Worm (Caenorhabditis elegans) whole organism, L1 larva: ENCODE data around the gene nas-8.

Experiments
- C34B4.2 ChIP-seq: sonication (generic microtip); optimal IDR thresholded peaks from 2 replicates; lab custom pipeline; 2017; ENCODE audit warnings: mild to moderate bottlenecking, missing genetic modification characterization, missing compliant biosample characterization
- F16B12.6 ChIP-seq: fragments of 150-350 bp; optimal IDR thresholded peaks from 2 replicates; lab custom pipeline; 2014; ENCODE audit warnings: missing biosample characterization, missing genetic modification characterization
- Y116A8C.19 ChIP-seq: sonication (generic microtip); optimal IDR thresholded peaks from 2 replicates; lab custom pipeline; 2016; ENCODE audit warnings: missing compliant biosample characterization, missing genetic modification characterization, borderline replicate concordance
- aha-1 ChIP-seq: fragments of 150-350 bp; optimal IDR thresholded peaks from 2 replicates; lab custom pipeline; 2014; ENCODE audit warnings: missing biosample characterization, missing genetic modification characterization
- alr-1 ChIP-seq: fragments of 200-800 bp; sonication (Bioruptor generic); optimal IDR thresholded peaks from 2 replicates; lab custom pipeline; 2018; ENCODE audit warnings: borderline replicate concordance, mild to moderate bottlenecking, missing genetic modification characterization, missing compliant biosample characterization
- aly-2 ChIP-seq: fragments of 150-350 bp; optimal IDR thresholded peaks from 2 replicates; lab custom pipeline; 2014; ENCODE audit warnings: missing biosample characterization, missing genetic modification characterization
- ama-1 ChIP-seq: fragments of 150-350 bp; optimal IDR thresholded peaks from 2 replicates; lab custom pipeline; 2014
- ceh-82 ChIP-seq, 3 experiments: fragments of 150-350 bp in 1 of 3; sonication (generic microtip) in 2 of 3; optimal IDR thresholded peaks; 2 replicates each; lab custom pipeline; 2014 to 2017; ENCODE audit warnings: missing biosample characterization in 3 of 3, missing genetic modification characterization in 3 of 3
- ceh-88 ChIP-seq: fragments of 200-800 bp; sonication (Bioruptor generic); IDR thresholded peaks from 2 replicates; pipeline ENCODE4 v1.3.6; 2022; ENCODE audit warnings: missing genetic modification characterization, missing compliant biosample characterization
- ceh-90 ChIP-seq: sonication (generic microtip); optimal IDR thresholded peaks from 2 replicates; lab custom pipeline; 2016; ENCODE audit warnings: missing genetic modification characterization, missing compliant biosample characterization
- ces-1 ChIP-seq: fragments of 150-350 bp; optimal IDR thresholded peaks from 2 replicates; lab custom pipeline; 2014; ENCODE audit warnings: missing biosample characterization, missing genetic modification reagents, missing genetic modification characterization
- dpl-1 ChIP-seq, 3 experiments: fragments of 150-350 bp in 2 of 3; sonication (generic microtip) in 1 of 3; optimal IDR thresholded peaks; 2 replicates each; lab custom pipeline; 2014 to 2017; ENCODE audit warnings: missing biosample characterization in 3 of 3, missing genetic modification characterization in 3 of 3, missing genetic modification reagents in 3 of 3
- efl-1 ChIP-seq, 4 experiments: fragments of 150-350 bp; optimal IDR thresholded peaks in 3 of 4; peaks in 1 of 4; 1 replicate in 1 of 4; 2 replicates in 3 of 4; lab custom pipeline; 2014; ENCODE audit warnings: missing biosample characterization in 2 of 4, missing genetic modification characterization in 2 of 4, missing genetic modification reagents in 2 of 4
- efl-3 ChIP-seq: fragments of 200-800 bp; sonication (Bioruptor generic); optimal IDR thresholded peaks from 2 replicates; lab custom pipeline; 2018; ENCODE audit warnings: mild to moderate bottlenecking, missing genetic modification characterization, missing compliant biosample characterization
- egl-27 ChIP-seq, 2 experiments: fragments of 150-350 bp in 1 of 2; sonication (generic microtip); optimal IDR thresholded peaks; 3 replicates each; lab custom pipeline; 2017 to 2018; ENCODE audit warnings: missing biosample characterization in 2 of 2, missing genetic modification characterization in 2 of 2, missing genetic modification reagents in 2 of 2
- elt-2 ChIP-seq: sonication (generic microtip); optimal IDR thresholded peaks from 2 replicates; lab custom pipeline; 2016; ENCODE audit warnings: missing genetic modification characterization, mild to moderate bottlenecking, inconsistent platforms, missing compliant biosample characterization, missing genetic modification reagents
- elt-3 ChIP-seq, 6 experiments: fragments of 150-350 bp in 1 of 6; sonication (generic microtip); optimal IDR thresholded peaks; 2 replicates each; lab custom pipeline; 2017 to 2018; ENCODE audit warnings: missing biosample characterization in 6 of 6, missing genetic modification characterization in 6 of 6, inconsistent platforms in 1 of 6
- ets-5 ChIP-seq: fragments of 200-800 bp; sonication (Bioruptor generic); IDR thresholded peaks from 2 replicates; pipeline ENCODE4 v1.3.6; 2022; ENCODE audit warnings: missing genetic modification characterization, missing compliant biosample characterization
- fkh-4 ChIP-seq: sonication (generic microtip); optimal IDR thresholded peaks from 2 replicates; lab custom pipeline; 2016; ENCODE audit warnings: missing compliant biosample characterization, missing genetic modification characterization, borderline replicate concordance
- fkh-8 ChIP-seq: sonication (generic microtip); optimal IDR thresholded peaks from 2 replicates; lab custom pipeline; 2016; ENCODE audit warnings: mild to moderate bottlenecking, missing genetic modification characterization, missing compliant biosample characterization
- jun-1 ChIP-seq: fragments of 150-350 bp; optimal IDR thresholded peaks from 2 replicates; lab custom pipeline; 2014; ENCODE audit warnings: missing biosample characterization, missing genetic modification reagents, missing genetic modification characterization
- lin-13 ChIP-seq: fragments of 150-350 bp; optimal IDR thresholded peaks from 2 replicates; lab custom pipeline; 2014; ENCODE audit warnings: missing biosample characterization, missing genetic modification reagents, missing genetic modification characterization
- lin-35 ChIP-seq, 2 experiments: fragments of 150-350 bp; optimal IDR thresholded peaks; 2 replicates each; lab custom pipeline; 2014; ENCODE audit warnings: missing biosample characterization in 2 of 2, missing genetic modification characterization in 2 of 2, missing genetic modification reagents in 2 of 2
- lin-39 ChIP-seq: fragments of 150-350 bp; optimal IDR thresholded peaks from 2 replicates; lab custom pipeline; 2014; ENCODE audit warnings: missing biosample characterization, missing genetic modification reagents, missing genetic modification characterization
- lir-3 ChIP-seq: sonication (generic microtip); optimal IDR thresholded peaks from 2 replicates; lab custom pipeline; 2016; ENCODE audit warnings: mild to moderate bottlenecking, missing genetic modification characterization, moderate library complexity, missing compliant biosample characterization; ENCODE audit not compliant: poor library complexity
- lsy-2 ChIP-seq, 2 experiments: fragments of 150-350 bp; optimal IDR thresholded peaks; 2 replicates each; lab custom pipeline; 2014; ENCODE audit warnings: missing biosample characterization in 2 of 2, missing genetic modification characterization in 2 of 2
- nhr-11 ChIP-seq: fragments of 150-350 bp; optimal IDR thresholded peaks from 2 replicates; lab custom pipeline; 2014; ENCODE audit warnings: missing biosample characterization, missing genetic modification characterization
- nhr-12 ChIP-seq: sonication (generic microtip); optimal IDR thresholded peaks from 2 replicates; lab custom pipeline; 2017; ENCODE audit warnings: missing biosample characterization, missing genetic modification characterization
- nhr-19 ChIP-seq: fragments of 200-800 bp; sonication (Bioruptor generic); conservative IDR thresholded peaks from 2 replicates; pipeline ENCODE4 v1.3.6; 2022; ENCODE audit warnings: missing genetic modification characterization, missing compliant biosample characterization
- nhr-20 ChIP-seq: sonication (generic microtip); optimal IDR thresholded peaks from 2 replicates; lab custom pipeline; 2016; ENCODE audit warnings: mild to moderate bottlenecking, missing genetic modification characterization, missing compliant biosample characterization
- nhr-47 ChIP-seq: sonication (generic microtip); optimal IDR thresholded peaks from 2 replicates; lab custom pipeline; 2016; ENCODE audit warnings: mild to moderate bottlenecking, missing genetic modification characterization, moderate library complexity, missing compliant biosample characterization
- nhr-76 ChIP-seq: sonication (generic microtip); optimal IDR thresholded peaks from 2 replicates; lab custom pipeline; 2017; ENCODE audit warnings: missing biosample characterization, missing genetic modification characterization
- nhr-90 ChIP-seq: sonication (generic microtip); optimal IDR thresholded peaks from 2 replicates; lab custom pipeline; 2016; ENCODE audit warnings: mild to moderate bottlenecking, missing genetic modification characterization, missing compliant biosample characterization; ENCODE audit not compliant: poor library complexity
- pag-3 ChIP-seq: sonication (generic microtip); optimal IDR thresholded peaks from 2 replicates; lab custom pipeline; 2017; ENCODE audit warnings: missing genetic modification characterization, mild to moderate bottlenecking, missing compliant biosample characterization, antibody characterized with exemption, borderline replicate concordance; ENCODE audit not compliant: insufficient read depth
- pqm-1 ChIP-seq: sonication (generic microtip); optimal IDR thresholded peaks from 3 replicates; lab custom pipeline; 2017; ENCODE audit warnings: missing biosample characterization, missing genetic modification characterization
- rnt-1 ChIP-seq: sonication (generic microtip); optimal IDR thresholded peaks from 2 replicates; lab custom pipeline; 2016; ENCODE audit warnings: mild to moderate bottlenecking, missing genetic modification characterization, moderate library complexity, missing compliant biosample characterization
- skn-1 ChIP-seq: fragments of 150-350 bp; optimal IDR thresholded peaks from 2 replicates; lab custom pipeline; 2014; ENCODE audit warnings: missing biosample characterization, missing genetic modification characterization
- snpc-4 ChIP-seq: fragments of 150-350 bp; optimal IDR thresholded peaks from 2 replicates; lab custom pipeline; 2014; ENCODE audit warnings: missing biosample characterization, missing genetic modification characterization
- sox-4 ChIP-seq: sonication (generic microtip); optimal IDR thresholded peaks from 2 replicates; lab custom pipeline; 2016; ENCODE audit warnings: missing genetic modification characterization, missing compliant biosample characterization
- sptf-1 ChIP-seq: fragments of 150-350 bp; optimal IDR thresholded peaks from 2 replicates; lab custom pipeline; 2014; ENCODE audit warnings: missing biosample characterization, missing genetic modification characterization
- swsn-7 ChIP-seq: sonication (generic microtip); optimal IDR thresholded peaks from 2 replicates; lab custom pipeline; 2016; ENCODE audit warnings: missing genetic modification characterization, missing compliant biosample characterization
- tbx-2 ChIP-seq: sonication (generic microtip); optimal IDR thresholded peaks from 2 replicates; lab custom pipeline; 2016; ENCODE audit warnings: missing genetic modification characterization, missing compliant biosample characterization
- tlp-1 ChIP-seq: fragments of 150-350 bp; optimal IDR thresholded peaks from 2 replicates; lab custom pipeline; 2014; ENCODE audit warnings: missing biosample characterization, missing genetic modification characterization
- unc-130 ChIP-seq: fragments of 150-350 bp; optimal IDR thresholded peaks from 2 replicates; lab custom pipeline; 2017; ENCODE audit warnings: missing biosample characterization, missing genetic modification characterization, inconsistent platforms
- unc-62 ChIP-seq: fragments of 150-350 bp; optimal IDR thresholded peaks from 2 replicates; lab custom pipeline; 2014; ENCODE audit warnings: missing biosample characterization, missing genetic modification reagents, missing genetic modification characterization
- unc-98 ChIP-seq: fragments of 200-800 bp; sonication (Bioruptor generic); IDR thresholded peaks from 2 replicates; pipeline ENCODE4 v1.3.6; 2022; ENCODE audit warnings: missing genetic modification characterization, missing compliant biosample characterization
- xbp-1 ChIP-seq: sonication (generic microtip); optimal IDR thresholded peaks from 2 replicates; lab custom pipeline; 2016; ENCODE audit warnings: missing genetic modification characterization, missing compliant biosample characterization
- zag-1 ChIP-seq: fragments of 150-350 bp; optimal IDR thresholded peaks from 2 replicates; lab custom pipeline; 2014; ENCODE audit warnings: missing biosample characterization, missing genetic modification characterization
- ztf-4 ChIP-seq: fragments of 150-350 bp; optimal IDR thresholded peaks from 2 replicates; lab custom pipeline; 2014; ENCODE audit warnings: missing biosample characterization, missing genetic modification characterization

The nas-8 gene

ce11 chrIV:7084632-7085160 is 30.0 kb upstream of the nas-8 start, which contains the start of gene rps-4 (continued):
- peak; percentile 81 for TF ChIP-seq unc-130
- TF ChIP-seq nhr-12 (tag; lab: Kevin White, UChicago), result no peak
- no peak for TF ChIP-seq alr-1
- peak; percentile 94 for TF ChIP-seq rnt-1
- peak; percentile 26 for TF ChIP-seq fkh-4 (tag; lab: Kevin White, UChicago)
- TF ChIP-seq lin-35 (GFP tag; optimal IDR thresholded peaks at IDR 0.05; lab: Kevin White, UChicago), result peak; percentile 91 to 93
- no peak for TF ChIP-seq efl-3 (GFP tag; lab: Kevin White, UChicago)
- TF ChIP-seq ets-5 (GFP tag; lab: Robert Waterston, UW), result no peak
- TF ChIP-seq ceh-82 (tag; optimal IDR thresholded peaks at IDR 0.05; lab: Kevin White, UChicago), result peak; percentile 74 to 95 (median 74)
- peak; percentile 77 for TF ChIP-seq ceh-88 (GFP tag; lab: Robert Waterston, UW)
- TF ChIP-seq nhr-11 (tag; lab: Kevin White, UChicago), result peak; percentile 65
- peak; percentile 92 for TF ChIP-seq nhr-47 (tag; lab: Kevin White, UChicago)
- no peak for TF ChIP-seq unc-62 (GFP tag; lab: Kevin White, UChicago)
- peak; percentile 82 to 87 (median 83) for TF ChIP-seq dpl-1 (GFP tag; optimal IDR thresholded peaks at IDR 0.05; lab: Kevin White, UChicago)
- TF ChIP-seq egl-27 (tag; optimal IDR thresholded peaks at IDR 0.05; lab: Kevin White, UChicago), result no peak
- no peak for TF ChIP-seq C34B4.2
- TF ChIP-seq zag-1 (tag; lab: Kevin White, UChicago), result no peak
- TF ChIP-seq lsy-2 (tag; optimal IDR thresholded peaks at IDR 0.05; lab: Kevin White, UChicago), result peak; percentile 91 to 95
- no peak for TF ChIP-seq aha-1 (tag; lab: Kevin White, UChicago)
- TF ChIP-seq nhr-19 (GFP tag; lab: Robert Waterston, UW), result peak; percentile 94
- TF ChIP-seq ceh-90 (tag; lab: Kevin White, UChicago), result peak; percentile 58
- TF ChIP-seq aly-2 (tag; lab: Kevin White, UChicago), result peak; percentile 23
- TF ChIP-seq nhr-76 (tag; lab: Kevin White, UChicago), result no peak
- peak; percentile 75 for TF ChIP-seq jun-1 (tag; lab: Kevin White, UChicago)
- TF ChIP-seq tbx-2, result peak; percentile 92
- peak; percentile 70 for TF ChIP-seq sox-4 (tag; lab: Kevin White, UChicago)
- peak; percentile 90 for TF ChIP-seq fkh-8 (tag; lab: Kevin White, UChicago)
- peak; percentile 74 for TF ChIP-seq lir-3 (tag; lab: Kevin White, UChicago)
- TF ChIP-seq ztf-4 (tag; lab: Kevin White, UChicago), result peak; percentile 54
- TF ChIP-seq pqm-1, result no peak
- TF ChIP-seq swsn-7, result peak; percentile 91
- TF ChIP-seq xbp-1, result peak; percentile 92

ce11 chrIV:7094216-7094758 is 20.4 kb upstream of the nas-8 start, which contains the start of gene deb-1:
Gene deb-1, minus strand, starts transcription at chrIV:7094266.
- TF ChIP-seq nhr-11 (tag; lab: Kevin White, UChicago), result no peak
- no peak for TF ChIP-seq efl-1 (optimal IDR thresholded peaks at IDR 0.05; lab: Kevin White, UChicago)
- peak in 1 of 2 experiments; percentile 42 for TF ChIP-seq efl-1 (GFP tag; optimal IDR thresholded peaks at IDR 0.05 in 1 of 2; lab: Kevin White, UChicago)
- TF ChIP-seq skn-1 (tag; lab: Kevin White, UChicago), result no peak
- TF ChIP-seq elt-2 (tag; lab: Kevin White, UChicago), result peak; percentile 43

ce11 chrIV:7095396-7095964 is 19.2 kb upstream of the nas-8 start:
- no peak for TF ChIP-seq skn-1 (tag; lab: Kevin White, UChicago)
- no peak for TF ChIP-seq Y116A8C.19
- TF ChIP-seq snpc-4, result no peak
- no peak for TF ChIP-seq tlp-1 (tag; lab: Kevin White, UChicago)
- TF ChIP-seq ceh-88 (GFP tag; lab: Robert Waterston, UW), result no peak
- TF ChIP-seq lin-13 (GFP tag; lab: Kevin White, UChicago), result peak; percentile 5
- no peak for TF ChIP-seq unc-98
- no peak for TF ChIP-seq elt-3 (tag; optimal IDR thresholded peaks at IDR 0.05; lab: Kevin White, UChicago)
- no peak for TF ChIP-seq ces-1 (GFP tag; lab: Kevin White, UChicago)
- TF ChIP-seq pag-3 (tag; lab: Kevin White, UChicago), result no peak
- TF ChIP-seq lin-39 (tag; lab: Kevin White, UChicago), result no peak
- TF ChIP-seq F16B12.6 (tag; lab: Kevin White, UChicago), result no peak
- no peak for TF ChIP-seq ama-1
- TF ChIP-seq swsn-7, result no peak
- no peak for TF ChIP-seq sptf-1 (tag; lab: Kevin White, UChicago)
- TF ChIP-seq nhr-90 (tag; lab: Kevin White, UChicago), result no peak
- no peak for TF ChIP-seq nhr-20 (tag; lab: Kevin White, UChicago)
